Worm (Caenorhabditis elegans) whole organism, young adult: ENCODE data around the gene ZK673.11.

Experiments used
- D2030.7 ChIP-seq: fragments of 200-800 bp; sonication (Bioruptor generic); IDR thresholded peaks from 2 replicates; pipeline ENCODE4 v1.3.6; 2022; ENCODE audit warnings: missing genetic modification reagents, missing genetic modification characterization, missing compliant biosample characterization
- F33H1.4 ChIP-seq: fragments of 200-800 bp; sonication (Bioruptor generic); IDR thresholded peaks from 2 replicates; pipeline ENCODE4 v1.3.6; 2022; ENCODE audit warnings: missing genetic modification reagents, missing genetic modification characterization, missing compliant biosample characterization
- F49E8.2 ChIP-seq: sonication (generic microtip); optimal IDR thresholded peaks from 3 replicates; lab custom pipeline; 2017; ENCODE audit warnings: missing genetic modification characterization, mild to moderate bottlenecking, missing compliant biosample characterization, antibody characterized with exemption, moderate library complexity; ENCODE audit not compliant: insufficient read depth
- F52B5.7 ChIP-seq: sonication (generic microtip); optimal IDR thresholded peaks from 2 replicates; lab custom pipeline; 2016; ENCODE audit warnings: mild to moderate bottlenecking, missing genetic modification characterization, missing compliant biosample characterization
- F57A8.1 ChIP-seq: fragments of 200-800 bp; sonication (Bioruptor generic); optimal IDR thresholded peaks from 2 replicates; lab custom pipeline; 2018; ENCODE audit warnings: mild to moderate bottlenecking, missing genetic modification characterization, moderate library complexity, missing compliant biosample characterization
- Y56A3A.18 ChIP-seq: fragments of 200-800 bp; sonication (Bioruptor generic); IDR thresholded peaks from 2 replicates; pipeline ENCODE4 v1.3.6; 2022; ENCODE audit warnings: missing genetic modification reagents, missing genetic modification characterization, missing compliant biosample characterization
- Y95B8A.8 ChIP-seq: fragments of 200-800 bp; sonication (Bioruptor generic); IDR thresholded peaks from 2 replicates; pipeline ENCODE4 v1.3.6; 2022; ENCODE audit warnings: missing genetic modification reagents, missing genetic modification characterization, missing compliant biosample characterization
- ZK185.1 ChIP-seq: sonication (generic microtip); optimal IDR thresholded peaks from 2 replicates; lab custom pipeline; 2016; ENCODE audit warnings: mild to moderate bottlenecking, missing genetic modification characterization, missing compliant biosample characterization; ENCODE audit not compliant: poor library complexity, severe bottlenecking
- ama-1 ChIP-seq, 3 experiments: fragments of 150-350 bp in 1 of 3; sonication (generic microtip) in 2 of 3; optimal IDR thresholded peaks; 2 replicates each; lab custom pipeline; 2014 to 2018; ENCODE audit warnings: missing biosample characterization in 2 of 3, missing genetic modification characterization in 2 of 3, missing genetic modification reagents in 2 of 3
- aptf-3 ChIP-seq: fragments of 200-800 bp; sonication (Bioruptor generic); IDR thresholded peaks from 2 replicates; pipeline ENCODE4 v1.3.6; 2022; ENCODE audit warnings: missing genetic modification characterization, missing compliant biosample characterization
- attf-5 ChIP-seq: fragments of 200-800 bp; sonication (Bioruptor generic); optimal IDR thresholded peaks from 2 replicates; lab custom pipeline; 2018; ENCODE audit warnings: mild to moderate bottlenecking, missing genetic modification characterization, missing compliant biosample characterization
- bed-2 ChIP-seq: fragments of 200-800 bp; sonication (Bioruptor generic); IDR thresholded peaks from 2 replicates; pipeline ENCODE4 v1.3.6; 2022; ENCODE audit warnings: missing genetic modification reagents, missing genetic modification characterization, missing compliant biosample characterization
- cebp-1 ChIP-seq, 2 experiments: fragments of 200-800 bp in 1 of 2; sonication (Bioruptor generic) in 1 of 2; sonication (generic microtip) in 1 of 2; IDR thresholded peaks in 1 of 2; optimal IDR thresholded peaks in 1 of 2; 2 replicates each; pipeline versions ENCODE4 v1.3.6 to Lab custom; 2017 to 2022; ENCODE audit warnings: missing compliant biosample characterization in 2 of 2, missing genetic modification characterization in 2 of 2, mild to moderate bottlenecking in 1 of 2, missing genetic modification reagents in 1 of 2, moderate library complexity in 1 of 2
- ceh-91 ChIP-seq: fragments of 200-800 bp; sonication (Bioruptor generic); IDR thresholded peaks from 2 replicates; pipeline ENCODE4 v1.3.6; 2022; ENCODE audit warnings: missing genetic modification reagents, missing genetic modification characterization, missing compliant biosample characterization
- dpl-1 ChIP-seq: fragments of 150-350 bp; optimal IDR thresholded peaks from 2 replicates; lab custom pipeline; 2014; ENCODE audit warnings: missing biosample characterization, missing genetic modification reagents, missing genetic modification characterization
- efl-1 ChIP-seq: fragments of 150-350 bp; optimal IDR thresholded peaks from 2 replicates; lab custom pipeline; 2014; ENCODE audit warnings: missing biosample characterization, missing genetic modification reagents, missing genetic modification characterization
- hlh-12 ChIP-seq: sonication (generic microtip); optimal IDR thresholded peaks from 2 replicates; lab custom pipeline; 2016; ENCODE audit warnings: missing genetic modification characterization, missing compliant biosample characterization
- hmg-1.2 ChIP-seq: fragments of 200-800 bp; sonication (Bioruptor generic); IDR thresholded peaks from 2 replicates; pipeline ENCODE4 v1.3.6; 2022; ENCODE audit warnings: missing genetic modification reagents, missing genetic modification characterization, missing compliant biosample characterization
- lin-54 ChIP-seq: fragments of 200-800 bp; sonication (Bioruptor generic); optimal IDR thresholded peaks from 2 replicates; lab custom pipeline; 2018; ENCODE audit warnings: mild to moderate bottlenecking, missing genetic modification characterization, missing compliant biosample characterization
- lir-1 ChIP-seq: fragments of 200-800 bp; sonication (Bioruptor generic); conservative IDR thresholded peaks from 2 replicates; pipeline ENCODE4 v1.3.6; 2022; ENCODE audit warnings: missing genetic modification reagents, missing genetic modification characterization, missing compliant biosample characterization
- lsl-1 ChIP-seq: fragments of 200-800 bp; sonication (Bioruptor generic); optimal IDR thresholded peaks from 2 replicates; lab custom pipeline; 2018; ENCODE audit warnings: mild to moderate bottlenecking, missing genetic modification characterization, moderate library complexity, missing compliant biosample characterization
- madf-6 ChIP-seq: fragments of 200-800 bp; sonication (Bioruptor generic); IDR thresholded peaks from 2 replicates; pipeline ENCODE4 v1.3.6; 2022; ENCODE audit warnings: missing genetic modification reagents, missing genetic modification characterization, missing compliant biosample characterization
- madf-8 ChIP-seq: fragments of 200-800 bp; sonication (Bioruptor generic); conservative IDR thresholded peaks from 2 replicates; pipeline ENCODE4 v1.3.6; 2022; ENCODE audit warnings: missing genetic modification reagents, missing genetic modification characterization, missing compliant biosample characterization
- mcd-1 ChIP-seq: fragments of 200-800 bp; sonication (Bioruptor generic); IDR thresholded peaks from 2 replicates; pipeline ENCODE4 v1.3.6; 2022; ENCODE audit warnings: missing genetic modification reagents, missing genetic modification characterization, missing compliant biosample characterization
- nfya-1 ChIP-seq: sonication (generic microtip); optimal IDR thresholded peaks from 2 replicates; lab custom pipeline; 2017; ENCODE audit warnings: antibody characterized with exemption, missing compliant biosample characterization, missing genetic modification characterization, borderline replicate concordance; ENCODE audit not compliant: insufficient read depth
- snpc-1.3 ChIP-seq: sonication (generic microtip); optimal IDR thresholded peaks from 2 replicates; lab custom pipeline; 2017; ENCODE audit warnings: missing genetic modification characterization, mild to moderate bottlenecking, missing compliant biosample characterization, antibody characterized with exemption, moderate library complexity, missing genotype, missing genetic modification reagents; ENCODE audit not compliant: insufficient read depth
- snpc-3.4 ChIP-seq: sonication (generic microtip); optimal IDR thresholded peaks from 2 replicates; lab custom pipeline; 2017; ENCODE audit warnings: missing genetic modification characterization, mild to moderate bottlenecking, missing compliant biosample characterization, antibody characterized with exemption, moderate library complexity, missing genotype, missing genetic modification reagents
- tbx-9 ChIP-seq: sonication (generic microtip); optimal IDR thresholded peaks from 2 replicates; lab custom pipeline; 2016; ENCODE audit warnings: borderline replicate concordance, missing genetic modification characterization, inconsistent platforms, missing compliant biosample characterization
- xnd-1 ChIP-seq: sonication (generic microtip); optimal IDR thresholded peaks from 2 replicates; lab custom pipeline; 2016; ENCODE audit warnings: missing genotype, missing genetic modification reagents, missing genetic modification characterization, missing compliant biosample characterization
- ztf-18 ChIP-seq: sonication (generic microtip); optimal IDR thresholded peaks from 2 replicates; lab custom pipeline; 2016; ENCODE audit warnings: missing genotype, mild to moderate bottlenecking, missing genetic modification characterization, missing compliant biosample characterization
- ztf-26 ChIP-seq: sonication (generic microtip); optimal IDR thresholded peaks from 2 replicates; lab custom pipeline; 2017; ENCODE audit warnings: missing genetic modification characterization, missing compliant biosample characterization

ZK673.11 gene

DNA sequence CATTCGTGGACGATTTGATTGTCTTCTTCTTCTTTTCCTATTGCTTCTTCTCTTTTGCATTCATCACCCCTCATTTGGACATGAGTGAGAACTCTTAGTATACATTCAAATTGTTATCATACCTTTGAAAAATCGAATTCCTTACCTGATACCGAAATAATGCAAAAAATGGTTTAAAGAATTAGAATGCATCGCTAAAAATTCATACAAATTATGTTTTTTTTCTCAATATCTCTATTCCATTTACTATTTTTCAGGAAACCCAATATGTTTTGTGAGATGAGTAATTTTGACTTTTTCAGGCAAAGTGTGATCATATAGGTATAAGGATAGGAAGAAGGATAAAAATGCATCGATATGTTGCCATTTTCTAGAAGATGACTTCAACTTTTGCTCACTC is at the start of gene ZK673.11:
Gene ZK673.11 (plus strand): TSS at position 301 of the 400 bp plus-strand sequence.
- TF ChIP-seq nfya-1 (no peak), lir-1 (GFP tag; lab: Robert Waterston, UW) (no peak)

DNA sequence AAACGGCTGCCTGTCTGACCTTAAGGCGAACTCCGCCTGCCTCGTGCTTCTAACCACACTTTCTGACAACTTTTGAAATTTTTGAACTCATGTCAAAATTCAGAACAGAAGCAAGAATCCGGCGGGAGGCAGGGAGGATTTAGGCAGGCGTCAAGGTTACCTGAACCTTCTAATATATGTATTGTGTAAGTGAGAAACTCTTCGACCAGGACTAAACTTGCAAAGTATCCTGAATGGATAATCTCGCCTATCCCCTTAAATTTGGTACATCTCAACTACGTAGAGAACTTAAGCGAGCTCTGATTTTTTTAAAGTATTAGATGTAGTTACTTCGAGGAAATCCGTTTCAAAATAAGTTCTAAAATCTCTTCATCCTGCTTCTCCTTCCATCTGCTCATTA is 46.1 kb upstream of the ZK673.11 start, which contains the start of gene E04D5.5:
Gene E04D5.5 (plus strand): TSS at position 301 of the 400 bp plus-strand sequence.
- TF ChIP-seq F49E8.2 (tag; lab: Kevin White, UChicago) (no peak), snpc-1.3 (no peak), ztf-26 (no peak), Y56A3A.18 (GFP tag; lab: Robert Waterston, UW) (no peak), lir-1 (GFP tag; lab: Robert Waterston, UW) (no peak)

DNA sequence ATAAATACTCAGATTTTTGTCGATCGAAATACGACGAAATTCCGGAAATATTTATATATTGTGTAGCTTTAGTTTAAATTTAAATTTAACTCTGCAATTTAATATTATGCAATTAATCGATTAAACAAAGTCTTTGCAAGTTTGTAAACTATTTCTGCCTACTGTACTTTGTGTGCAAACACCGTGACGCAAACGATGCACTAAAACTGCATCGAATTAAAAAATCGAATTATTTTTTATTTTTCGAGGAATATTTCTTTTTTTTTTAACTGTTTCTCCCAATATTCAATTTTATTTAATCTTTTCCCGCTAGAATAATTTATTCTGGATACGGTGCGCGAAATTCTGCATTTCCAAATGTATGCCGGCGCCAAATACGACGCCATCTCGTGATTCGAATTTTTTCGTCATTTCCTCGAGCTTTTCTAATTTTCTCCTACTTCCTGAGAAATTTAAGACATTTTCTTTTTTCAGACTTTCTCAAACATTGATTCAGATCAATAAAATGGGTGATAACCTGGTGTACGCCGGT is 40.7 kb upstream of the ZK673.11 start, which contains the start of gene eif-2A:
Gene eif-2A (plus strand): TSS at position 469 of the 532 bp plus-strand sequence.
- TF ChIP-seq ztf-26 (no peak), hmg-1.2 (GFP tag; lab: Robert Waterston, UW) (0 out of 2 replicates have a peak, but pooled peaks have one; percentile 5), ama-1 (optimal IDR thresholded peaks at IDR 0.05; lab: Kevin White, UChicago) (no peak), ama-1 (GFP tag; optimal IDR thresholded peaks at IDR 0.05; lab: Kevin White, UChicago) (no peak), bed-2 (GFP tag; lab: Robert Waterston, UW) (no peak), attf-5 (peak; percentile 10), madf-6 (GFP tag; lab: Robert Waterston, UW) (peak; percentile 94), F33H1.4 (GFP tag; lab: Robert Waterston, UW) (peak; percentile 58), efl-1 (peak; percentile 88), Y95B8A.8 (no peak), cebp-1 (GFP tag; IDR thresholded peaks at IDR 0.05; lab: Robert Waterston, UW) (no peak), cebp-1 (tag; optimal IDR thresholded peaks at IDR 0.05; lab: Kevin White, UChicago) (peak; percentile 31), snpc-3.4 (tag; lab: Kevin White, UChicago) (peak; percentile 17), F52B5.7 (tag; lab: Kevin White, UChicago) (no peak), dpl-1 (GFP tag; lab: Kevin White, UChicago) (peak; percentile 72), lsl-1 (GFP tag; lab: Kevin White, UChicago) (peak; percentile 61), ZK185.1 (tag; lab: Kevin White, UChicago) (no peak), madf-8 (GFP tag; lab: Robert Waterston, UW) (peak; percentile 83), D2030.7 (peak; percentile 42; the same call in 1 of the 2 replicates), ceh-91 (peak; percentile 76), xnd-1 (tag; lab: Kevin White, UChicago) (peak; percentile 72), ztf-18 (tag; lab: Kevin White, UChicago) (no peak), aptf-3 (GFP tag; lab: Robert Waterston, UW) (no peak), mcd-1 (GFP tag; lab: Robert Waterston, UW) (no peak)

DNA sequence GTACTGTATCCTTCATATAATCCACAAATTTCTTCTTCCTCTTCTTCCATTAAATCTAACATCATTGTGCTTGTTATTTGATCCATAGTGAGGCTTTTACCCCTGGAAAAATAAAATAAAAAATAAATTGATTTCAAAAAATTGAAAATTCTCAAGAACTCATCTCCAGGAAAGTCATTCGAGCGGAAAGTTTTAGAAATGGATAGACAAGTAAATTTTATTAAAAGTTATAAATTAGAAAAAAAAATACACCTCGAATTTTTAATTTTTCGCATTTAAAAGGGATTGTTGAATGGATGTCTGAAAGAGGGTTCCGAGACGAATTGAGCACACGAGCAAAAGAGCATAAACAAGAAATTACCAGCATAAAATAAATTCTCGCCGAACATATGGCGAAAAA is 35.1 kb upstream of the ZK673.11 start, which contains the start of gene frpr-21:
Gene frpr-21 (minus strand): TSS at position 101 of the 400 bp plus-strand sequence.
- TF ChIP-seq tbx-9 (tag; lab: Kevin White, UChicago) = no peak
- no peak for TF ChIP-seq F57A8.1 (GFP tag; lab: Kevin White, UChicago)
- no peak for TF ChIP-seq madf-6 (GFP tag; lab: Robert Waterston, UW)
- no peak for TF ChIP-seq lin-54 (GFP tag; lab: Kevin White, UChicago)
- no peak for TF ChIP-seq hlh-12 (tag; lab: Kevin White, UChicago)
